Worm (Caenorhabditis elegans): ENCODE data around the gene fbxb-102.

ce11 chrII:12482622-12483021, at the start of gene fbxb-102:
- no peak for TF ChIP-seq lsy-2 (tag; optimal IDR thresholded peaks at IDR 0.05)
- no peak for TF ChIP-seq ham-2 (GFP tag; optimal IDR thresholded peaks at IDR 0.05)
- TF ChIP-seq elt-1 (tag; optimal IDR thresholded peaks at IDR 0.05; ENCODE audit: borderline replicate concordance, insufficient read depth), result no peak
- TF ChIP-seq ceh-83 (GFP tag; optimal IDR thresholded peaks at IDR 0.05), result no peak
- no peak for TF ChIP-seq nhr-237 (tag; optimal IDR thresholded peaks at IDR 0.05)
- TF ChIP-seq nhr-12 (tag; optimal IDR thresholded peaks at IDR 0.05), result no peak
- no peak for TF ChIP-seq ces-1 (GFP tag; optimal IDR thresholded peaks at IDR 0.05)
- no peak for TF ChIP-seq unc-39 (tag; optimal IDR thresholded peaks at IDR 0.05)
- TF ChIP-seq snpc-4 (tag; optimal IDR thresholded peaks at IDR 0.05), result no peak
- no peak for TF ChIP-seq mep-1 (tag; optimal IDR thresholded peaks at IDR 0.05)
- no peak for TF ChIP-seq M03D4.4 (tag; optimal IDR thresholded peaks at IDR 0.05)

Measured in whole organism, mixed stage, embryonic.